Fruit fly (Drosophila melanogaster) S2 (cell line): Measurements from ENCODE around the gene ics.

Source experiments
- CG8478 ChIP-seq: fragments of >200 bp; optimal IDR thresholded peaks from 2 replicates; lab custom pipeline; 2018
- CTCF ChIP-seq, 2 experiments: fragments of >200 bp; optimal IDR thresholded peaks; 2 replicates each; lab custom pipeline; 2018

Gene ics

DNA sequence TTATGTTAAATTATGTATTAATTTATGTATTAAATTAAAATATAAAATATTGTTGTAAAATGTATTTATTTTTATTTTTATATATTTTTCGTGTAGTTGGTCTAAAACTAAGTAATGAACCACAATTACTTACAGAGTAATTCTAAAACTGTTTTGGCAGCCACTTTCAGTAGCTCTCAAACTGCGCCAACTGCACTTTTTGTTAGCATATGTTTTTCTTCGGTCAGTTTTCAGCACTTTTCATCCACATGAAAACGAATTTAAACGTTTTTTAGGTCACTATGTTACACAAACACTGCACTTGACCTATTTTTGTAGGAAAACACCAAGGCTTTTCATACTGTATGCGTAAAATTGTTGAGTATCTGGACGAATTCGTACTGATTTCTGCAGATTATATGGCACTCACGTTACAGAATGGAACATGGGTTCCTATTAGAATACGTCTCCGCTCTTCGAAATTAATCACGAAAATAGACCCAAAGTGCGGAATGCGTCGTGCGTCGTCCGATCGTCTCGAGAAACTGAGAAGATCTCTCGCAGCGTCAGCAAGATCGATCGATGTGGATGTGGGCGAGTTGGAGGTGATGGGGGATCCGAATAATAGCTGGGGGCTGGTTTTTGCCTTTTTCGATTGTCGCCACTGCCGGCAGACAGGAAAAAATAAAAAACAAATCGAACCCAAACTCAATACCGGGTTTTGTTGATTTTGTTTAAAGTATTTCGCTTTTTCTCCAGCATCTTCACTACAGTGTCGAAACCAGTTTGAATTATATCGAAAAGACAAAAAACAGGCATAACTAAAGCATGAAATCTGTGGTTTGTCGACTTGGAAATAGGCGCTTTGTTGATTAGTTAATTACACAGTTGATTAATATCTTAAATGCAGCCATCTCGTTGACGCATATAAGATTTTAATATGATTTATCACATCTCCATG, at the start of gene ics:
Gene ics, minus strand, starts transcription at position 716 of the 940 bp plus-strand sequence.
- TF ChIP-seq CG8478 (lab: Kevin White, UChicago) (no peak), CTCF (optimal IDR thresholded peaks at IDR 0.05; lab: Kevin White, UChicago) (peak; percentile 4 to 32)

DNA sequence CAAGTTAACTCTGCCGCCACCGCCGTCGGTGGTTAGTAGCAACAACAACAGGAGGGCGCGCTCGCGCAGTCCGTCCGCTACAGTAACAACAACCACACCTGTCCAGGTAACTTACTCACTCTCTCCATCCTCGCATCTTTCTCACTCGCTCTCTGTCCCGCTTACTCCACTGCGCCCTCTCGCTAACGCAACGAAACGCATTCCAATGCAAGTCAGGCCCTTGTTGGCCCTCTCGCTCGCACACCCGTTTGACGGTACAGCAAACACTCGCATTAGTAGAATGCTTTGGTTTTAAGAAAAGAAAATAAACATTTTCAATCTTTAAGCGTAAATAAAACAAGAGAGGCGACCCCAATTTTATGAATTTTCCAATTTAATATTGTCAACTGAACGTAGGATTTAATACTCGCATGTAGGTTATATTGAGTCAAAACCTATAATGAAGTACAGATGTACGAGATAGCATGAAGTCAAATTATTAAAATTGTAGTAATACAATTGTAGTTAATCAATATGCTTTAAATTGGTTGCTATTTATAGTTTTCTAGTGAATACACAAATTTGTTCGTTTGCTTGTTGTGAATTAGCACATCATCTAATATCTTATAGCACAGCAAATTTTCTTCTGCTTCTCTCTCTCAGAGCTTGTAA, 23.7 kb upstream of the ics start:
- TF ChIP-seq CG8478 (lab: Kevin White, UChicago) (no peak), CTCF (optimal IDR thresholded peaks at IDR 0.05; lab: Kevin White, UChicago) (no peak)

dm6 chr2L:13665025-13665881, 22.9 kb upstream of the ics start, which contains the start of gene CG18507:
Gene CG18507 (plus strand): TSS chr2L:13665525.
- no peak for TF ChIP-seq CG8478 (lab: Kevin White, UChicago)
- TF ChIP-seq CTCF (optimal IDR thresholded peaks at IDR 0.05; lab: Kevin White, UChicago) = no peak

- TF ChIP-seq CTCF (optimal IDR thresholded peaks at IDR 0.05; lab: Kevin White, UChicago) (no peak), CG8478 (lab: Kevin White, UChicago) (no peak)
Measured at dm6 chr2L:13641046-13641445, 1.4 kb downstream of the ics start.

- TF ChIP-seq CG8478 (lab: Kevin White, UChicago) = no peak
- TF ChIP-seq CTCF (optimal IDR thresholded peaks at IDR 0.05; lab: Kevin White, UChicago) = no peak
Measured at dm6 chr2L:13640502-13640949, 1.9 kb downstream of the ics start.

dm6 chr2L:13629943-13630342, 12.5 kb downstream of the ics start:
- no peak for TF ChIP-seq CG8478 (lab: Kevin White, UChicago)
- no peak for TF ChIP-seq CTCF (optimal IDR thresholded peaks at IDR 0.05; lab: Kevin White, UChicago)

- TF ChIP-seq CTCF (optimal IDR thresholded peaks at IDR 0.05; lab: Kevin White, UChicago) (no peak), CG8478 (lab: Kevin White, UChicago) (no peak)
Measured at dm6 chr2L:13615617-13616016, 26.8 kb downstream of the ics start.

- TF ChIP-seq CG8478 (lab: Kevin White, UChicago) (no peak), CTCF (optimal IDR thresholded peaks at IDR 0.05; lab: Kevin White, UChicago) (no peak)
Measured at dm6 chr2L:13613720-13614119, 28.7 kb downstream of the ics start.

DNA sequence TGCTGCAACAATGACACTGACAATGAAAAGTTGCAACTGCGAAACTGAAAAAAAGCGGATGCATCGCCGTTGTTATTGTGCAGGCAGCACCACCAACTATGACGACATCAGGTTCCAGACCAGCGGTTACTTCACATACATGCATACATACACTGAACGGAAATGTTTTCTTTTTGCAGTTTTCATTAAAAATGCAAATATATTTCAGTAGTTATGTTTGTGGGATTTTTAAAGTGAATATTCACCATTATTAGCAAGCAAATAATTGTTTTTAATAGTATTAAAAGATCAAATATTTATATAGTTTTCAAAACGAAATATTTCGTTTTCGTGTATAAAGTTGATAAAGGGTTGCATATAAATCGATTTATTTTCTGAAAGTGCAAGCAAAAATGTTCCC, 30.5 kb downstream of the ics start:
- TF ChIP-seq CTCF (optimal IDR thresholded peaks at IDR 0.05; lab: Kevin White, UChicago) = no peak

- TF ChIP-seq CG8478 (lab: Kevin White, UChicago) (no peak), CTCF (optimal IDR thresholded peaks at IDR 0.05; lab: Kevin White, UChicago) (no peak)
Measured at dm6 chr2L:13597136-13597615, 45.2 kb downstream of the ics start, which contains the start of gene CG9254. Gene CG9254 (minus strand): TSS chr2L:13597186.

DNA sequence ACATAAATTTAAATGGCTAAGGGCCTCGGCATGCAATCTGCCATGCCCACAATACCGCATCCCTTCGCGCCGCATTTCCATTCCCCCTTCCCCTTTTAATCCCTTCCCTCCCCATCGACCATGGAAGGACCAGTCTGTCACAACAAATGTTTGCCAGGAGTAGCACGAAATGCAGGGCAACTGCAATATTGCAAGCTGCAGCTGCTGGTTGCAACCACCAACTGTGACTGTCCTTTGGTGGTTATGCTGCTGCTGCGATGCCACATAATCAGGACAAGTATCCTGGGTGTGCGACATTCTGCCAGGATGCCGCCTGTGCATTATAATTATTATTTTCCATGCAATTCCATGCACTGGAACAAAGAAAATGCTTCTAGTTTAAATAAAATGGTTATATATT, 51.0 kb downstream of the ics start:
- TF ChIP-seq CG8478 (lab: Kevin White, UChicago) = no peak
- TF ChIP-seq CTCF (optimal IDR thresholded peaks at IDR 0.05; lab: Kevin White, UChicago) = no peak
